Fruit fly (Drosophila melanogaster): ENCODE measurements around the gene homer.

The homer gene

DNA sequence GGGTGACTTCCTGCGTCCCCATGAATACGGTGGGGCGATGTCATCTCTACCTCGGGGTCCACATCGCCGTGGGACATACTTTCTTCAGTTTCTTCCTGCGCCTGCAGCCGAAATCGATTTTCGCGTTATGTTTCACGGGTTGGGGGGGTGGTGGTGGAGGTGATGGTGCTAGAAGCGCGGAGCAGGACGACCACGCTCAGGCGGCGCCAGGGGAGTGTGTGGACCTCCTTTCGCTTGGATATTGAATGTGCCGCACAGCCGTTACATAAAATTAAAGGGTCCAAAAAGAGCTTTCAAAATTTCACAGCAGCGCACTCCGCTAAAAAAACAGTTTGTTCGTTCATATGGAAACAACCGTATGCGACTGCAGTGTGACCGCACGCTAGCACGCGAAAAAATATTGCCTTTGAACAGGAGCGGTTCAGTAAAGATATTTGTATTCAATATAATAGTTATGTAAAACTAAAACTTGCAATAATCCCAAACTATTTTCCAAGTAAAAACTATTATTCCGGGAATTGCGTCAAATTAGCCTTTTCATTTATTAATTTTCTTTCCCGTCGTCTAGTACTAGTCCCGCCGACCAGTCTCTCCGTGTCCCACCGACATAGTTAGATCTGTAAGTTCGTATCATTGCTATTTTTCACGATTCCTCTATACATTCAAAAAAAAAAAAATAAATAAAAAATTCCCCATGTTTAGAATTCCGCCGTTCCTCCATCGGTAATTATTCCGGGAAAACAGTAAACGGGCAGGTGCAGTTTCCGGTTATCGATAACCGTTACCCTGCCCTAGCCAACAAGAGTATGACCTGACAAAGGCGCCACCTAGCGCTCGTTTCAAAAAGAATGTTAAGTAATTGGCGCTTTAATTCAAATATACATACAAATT lies 38.9 kb downstream of the homer start, which contains the start of gene Nhe3:
TSS of gene Nhe3 (minus strand) at position 373 of the 891 bp plus-strand sequence.
- TF ChIP-seq h (optimal IDR thresholded peaks at IDR 0.05) (no peak), Sin3A (optimal IDR thresholded peaks at IDR 0.05) (no peak)

dm6 chr2L:6682909-6683308 lies 40.2 kb downstream of the homer start:
- TF ChIP-seq h (optimal IDR thresholded peaks at IDR 0.05) = no peak
- no peak for TF ChIP-seq insv (optimal IDR thresholded peaks at IDR 0.05)

- TF ChIP-seq ttk (optimal IDR thresholded peaks at IDR 0.05) (no peak), insv (optimal IDR thresholded peaks at IDR 0.05) (no peak), h (optimal IDR thresholded peaks at IDR 0.05) (no peak), psq (optimal IDR thresholded peaks at IDR 0.05) (no peak), Myc (optimal IDR thresholded peaks at IDR 0.05) (no peak), Sin3A (optimal IDR thresholded peaks at IDR 0.05) (no peak)
Observed at dm6 chr2L:6677453-6677852, 45.7 kb downstream of the homer start, which contains the start of gene Nse1. Gene Nse1, minus strand, starts transcription at chr2L:6677625.

DNA sequence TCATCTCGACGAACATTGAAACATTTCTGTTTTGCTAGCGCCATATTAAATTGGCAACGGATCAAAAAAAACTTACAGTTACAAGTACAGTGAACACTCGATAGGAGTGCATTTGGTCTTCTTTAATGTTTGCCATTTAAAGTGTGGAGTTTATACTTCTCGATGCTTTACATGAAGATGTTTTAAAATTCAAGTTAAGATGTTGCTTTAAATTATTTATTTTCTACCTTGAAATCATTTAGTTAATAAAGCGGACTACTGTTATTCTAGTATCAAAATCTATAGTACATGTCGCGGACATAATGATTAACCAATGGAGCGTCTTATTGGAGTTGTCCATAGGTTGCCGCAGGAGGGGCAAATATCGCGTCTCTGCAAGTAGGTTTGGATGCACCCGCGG lies 46.6 kb downstream of the homer start, which contains the start of gene cort:
TSS of gene cort (minus strand) at position 101 of the 400 bp plus-strand sequence.
- TF ChIP-seq h (optimal IDR thresholded peaks at IDR 0.05) (no peak), psq (optimal IDR thresholded peaks at IDR 0.05) (no peak), insv (optimal IDR thresholded peaks at IDR 0.05) (no peak), Myc (optimal IDR thresholded peaks at IDR 0.05) (no peak), ttk (optimal IDR thresholded peaks at IDR 0.05) (no peak), Sin3A (optimal IDR thresholded peaks at IDR 0.05) (no peak)

dm6 chr2L:6673211-6674012 lies 49.7 kb downstream of the homer start, which contains the start of gene Spn27A:
Gene Spn27A, minus strand, starts transcription at chr2L:6673347.
- TF ChIP-seq Myc (optimal IDR thresholded peaks at IDR 0.05) (no peak), insv (optimal IDR thresholded peaks at IDR 0.05) (no peak), psq (optimal IDR thresholded peaks at IDR 0.05) (no peak), ttk (optimal IDR thresholded peaks at IDR 0.05) (no peak), h (optimal IDR thresholded peaks at IDR 0.05) (no peak), Sin3A (optimal IDR thresholded peaks at IDR 0.05) (no peak)

dm6 chr2L:6671409-6671808 lies 51.8 kb downstream of the homer start:
- TF ChIP-seq ttk (optimal IDR thresholded peaks at IDR 0.05) = no peak
- TF ChIP-seq h (optimal IDR thresholded peaks at IDR 0.05) = no peak
- TF ChIP-seq Myc (optimal IDR thresholded peaks at IDR 0.05) = no peak
- TF ChIP-seq Sin3A (optimal IDR thresholded peaks at IDR 0.05) = no peak
- TF ChIP-seq psq (optimal IDR thresholded peaks at IDR 0.05) = no peak
- no peak for TF ChIP-seq insv (optimal IDR thresholded peaks at IDR 0.05)

All from Kc167 (cell line).